Worm (Caenorhabditis elegans): Measurements from ENCODE around the gene nlp-47.
"Not testable (repeated sequence)": the region's sequence is repeated elsewhere in the genome, so short reads cannot be mapped to it uniquely, and the experiment has no call there.

Gene nlp-47

ce11 chrIV:5290547-5290946 lies at the start of gene nlp-47:
nlp-47 (plus strand) TSS chrIV:5290847.
- TF ChIP-seq ets-7 (tag; optimal IDR thresholded peaks at IDR 0.05) (no peak), flt-1 (GFP tag; IDR thresholded peaks at IDR 0.05) (no peak), F13C5.2 (tag; optimal IDR thresholded peaks at IDR 0.05) (no peak), ceh-36 (tag; optimal IDR thresholded peaks at IDR 0.05) (no peak)

- not testable (repeated sequence) for TF ChIP-seq F13C5.2 (tag; optimal IDR thresholded peaks at IDR 0.05); hmg-4 (GFP tag; optimal IDR thresholded peaks at IDR 0.05); sea-1 (GFP tag; conservative IDR thresholded peaks at IDR 0.05)
Measured at ce11 chrIV:5254678-5255077, 36.0 kb upstream of the nlp-47 start, which contains the start of gene F36H12.10. F36H12.10 (minus strand) TSS chrIV:5254778.

- not testable (repeated sequence) for TF ChIP-seq tra-4 (tag; optimal IDR thresholded peaks at IDR 0.05); hmg-4 (GFP tag; optimal IDR thresholded peaks at IDR 0.05); tbx-11 (GFP tag; IDR thresholded peaks at IDR 0.05)
Measured at ce11 chrIV:5256731-5257130, 33.9 kb upstream of the nlp-47 start, which contains the start of gene F36H12.9. F36H12.9 (plus strand) TSS chrIV:5257031.

- not testable (repeated sequence) for TF ChIP-seq tbx-37 (GFP tag; conservative IDR thresholded peaks at IDR 0.05); B0310.2 (tag; optimal IDR thresholded peaks at IDR 0.05); hnd-1 (tag; optimal IDR thresholded peaks at IDR 0.05)
Measured at ce11 chrIV:5258385-5258784, 32.3 kb upstream of the nlp-47 start, which contains the start of gene ttbk-2.1. ttbk-2.1 (plus strand) TSS chrIV:5258685.

ce11 chrIV:5260289-5260688 lies 30.4 kb upstream of the nlp-47 start, which contains the start of gene msp-19:
msp-19 (plus strand) TSS chrIV:5260589.
- not testable (repeated sequence) for TF ChIP-seq flt-1 (GFP tag; IDR thresholded peaks at IDR 0.05); hmbx-1 (tag; optimal IDR thresholded peaks at IDR 0.05); ceh-36 (tag; optimal IDR thresholded peaks at IDR 0.05)

ce11 chrIV:5266474-5266873 lies 24.2 kb upstream of the nlp-47 start, which contains the start of gene F36H12.5:
F36H12.5 (plus strand) TSS chrIV:5266774.
- no peak for TF ChIP-seq flt-1 (GFP tag; IDR thresholded peaks at IDR 0.05)
- TF ChIP-seq ama-1 (optimal IDR thresholded peaks at IDR 0.05), result no peak
- TF ChIP-seq sea-1 (GFP tag; conservative IDR thresholded peaks at IDR 0.05), result no peak
- TF ChIP-seq hmbx-1 (tag; optimal IDR thresholded peaks at IDR 0.05), result no peak
- TF ChIP-seq ets-7 (tag; optimal IDR thresholded peaks at IDR 0.05), result no peak
- TF ChIP-seq F13C5.2 (tag; optimal IDR thresholded peaks at IDR 0.05), result no peak
- no peak for TF ChIP-seq B0310.2 (tag; optimal IDR thresholded peaks at IDR 0.05)
- TF ChIP-seq tbx-11 (GFP tag; IDR thresholded peaks at IDR 0.05), result no peak
- no peak for TF ChIP-seq pes-1 (GFP tag; IDR thresholded peaks at IDR 0.05)
- no peak for TF ChIP-seq ceh-36 (tag; optimal IDR thresholded peaks at IDR 0.05)
- TF ChIP-seq scrt-1 (GFP tag; IDR thresholded peaks at IDR 0.05), result no peak
- no peak for TF ChIP-seq aly-1 (tag; optimal IDR thresholded peaks at IDR 0.05)
- no peak for TF ChIP-seq tra-4 (tag; optimal IDR thresholded peaks at IDR 0.05)
- TF ChIP-seq ceh-13 (GFP tag; optimal IDR thresholded peaks at IDR 0.05), result no peak
- TF ChIP-seq hnd-1 (tag; optimal IDR thresholded peaks at IDR 0.05), result no peak
- no peak for TF ChIP-seq hmg-4 (GFP tag; optimal IDR thresholded peaks at IDR 0.05)

ce11 chrIV:5268803-5269202 lies 21.8 kb upstream of the nlp-47 start, which contains the start of gene F36H12.4:
F36H12.4 (plus strand) TSS chrIV:5269103.
- TF ChIP-seq ama-1 (optimal IDR thresholded peaks at IDR 0.05) (no peak), scrt-1 (GFP tag; IDR thresholded peaks at IDR 0.05) (no peak), B0310.2 (tag; optimal IDR thresholded peaks at IDR 0.05) (no peak), ceh-13 (GFP tag; optimal IDR thresholded peaks at IDR 0.05) (no peak), hmg-4 (GFP tag; optimal IDR thresholded peaks at IDR 0.05) (no peak), flt-1 (GFP tag; IDR thresholded peaks at IDR 0.05) (no peak), sea-1 (GFP tag; conservative IDR thresholded peaks at IDR 0.05) (no peak), F13C5.2 (tag; optimal IDR thresholded peaks at IDR 0.05) (no peak), pes-1 (GFP tag; IDR thresholded peaks at IDR 0.05) (no peak), aly-1 (tag; optimal IDR thresholded peaks at IDR 0.05) (no peak)

ce11 chrIV:5272518-5272917 lies 18.1 kb upstream of the nlp-47 start, which contains the start of gene F36H12.3:
F36H12.3 (plus strand) TSS chrIV:5272818.
- TF ChIP-seq hmbx-1 (tag; optimal IDR thresholded peaks at IDR 0.05), result no peak
- TF ChIP-seq ceh-36 (tag; optimal IDR thresholded peaks at IDR 0.05), result no peak
- TF ChIP-seq pes-1 (GFP tag; IDR thresholded peaks at IDR 0.05), result no peak
- no peak for TF ChIP-seq ceh-13 (GFP tag; optimal IDR thresholded peaks at IDR 0.05)
- no peak for TF ChIP-seq ama-1 (optimal IDR thresholded peaks at IDR 0.05)
- TF ChIP-seq tbx-11 (GFP tag; IDR thresholded peaks at IDR 0.05), result no peak
- no peak for TF ChIP-seq F13C5.2 (tag; optimal IDR thresholded peaks at IDR 0.05)
- no peak for TF ChIP-seq flt-1 (GFP tag; IDR thresholded peaks at IDR 0.05)
- TF ChIP-seq sea-1 (GFP tag; conservative IDR thresholded peaks at IDR 0.05), result no peak
- TF ChIP-seq B0310.2 (tag; optimal IDR thresholded peaks at IDR 0.05), result no peak

- TF ChIP-seq scrt-1 (GFP tag; IDR thresholded peaks at IDR 0.05), result no peak
- no peak for TF ChIP-seq ceh-13 (GFP tag; optimal IDR thresholded peaks at IDR 0.05)
- TF ChIP-seq pes-1 (GFP tag; IDR thresholded peaks at IDR 0.05), result no peak
- no peak for TF ChIP-seq F13C5.2 (tag; optimal IDR thresholded peaks at IDR 0.05)
- TF ChIP-seq B0310.2 (tag; optimal IDR thresholded peaks at IDR 0.05), result no peak
- no peak for TF ChIP-seq hnd-1 (tag; optimal IDR thresholded peaks at IDR 0.05)
- no peak for TF ChIP-seq hmg-4 (GFP tag; optimal IDR thresholded peaks at IDR 0.05)
- TF ChIP-seq tra-4 (tag; optimal IDR thresholded peaks at IDR 0.05), result no peak
Measured at ce11 chrIV:5273385-5273784, 17.3 kb upstream of the nlp-47 start.
